Fruit fly (Drosophila melanogaster) whole organism, embryonic: ENCODE data around the gene Zwilch.

Source experiments
- Ada2b ChIP-seq: fragments of 200-800 bp; sonication (Bioruptor generic); IDR thresholded peaks from 2 replicates; pipeline ENCODE4 v1.3.6; 2022; ENCODE audit warnings: missing biosample characterization, missing genetic modification characterization
- Atf-2 ChIP-seq: fragments of 200-800 bp; sonication (Bioruptor generic); optimal IDR thresholded peaks from 2 replicates; lab custom pipeline; 2016; ENCODE audit warnings: missing biosample characterization, missing genetic modification characterization
- CG10462 ChIP-seq: fragments of 200-800 bp; sonication (Bioruptor generic); optimal IDR thresholded peaks from 2 replicates; lab custom pipeline; 2016; ENCODE audit warnings: missing biosample characterization, missing genetic modification characterization
- CG12155 ChIP-seq: fragments of 200-800 bp; sonication (Bioruptor generic); optimal IDR thresholded peaks from 3 replicates; lab custom pipeline; 2016; ENCODE audit warnings: missing biosample characterization, missing genetic modification characterization
- CG13424 ChIP-seq: fragments of 200-800 bp; sonication (Bioruptor generic); optimal IDR thresholded peaks from 2 replicates; lab custom pipeline; 2019; ENCODE audit warnings: missing biosample characterization, mild to moderate bottlenecking, missing genetic modification characterization, moderate library complexity
- CG17385 ChIP-seq: fragments of 200-800 bp; sonication (Bioruptor generic); optimal IDR thresholded peaks from 3 replicates; lab custom pipeline; 2018; ENCODE audit warnings: missing biosample characterization, mild to moderate bottlenecking, missing genetic modification characterization
- CG17912 ChIP-seq: fragments of 200-800 bp; sonication (Bioruptor generic); optimal IDR thresholded peaks from 2 replicates; lab custom pipeline; 2018; ENCODE audit warnings: missing biosample characterization, mild to moderate bottlenecking, missing genetic modification characterization
- CG30403 ChIP-seq: fragments of 200-800 bp; sonication (Bioruptor generic); optimal IDR thresholded peaks from 3 replicates; lab custom pipeline; 2016; ENCODE audit warnings: missing biosample characterization, missing genetic modification characterization
- CG31365 ChIP-seq: fragments of 200-800 bp; sonication (Bioruptor generic); optimal IDR thresholded peaks from 2 replicates; lab custom pipeline; 2018; ENCODE audit warnings: missing biosample characterization, mild to moderate bottlenecking, missing genetic modification characterization
- CG33557 ChIP-seq: fragments of 200-800 bp; sonication (Bioruptor generic); optimal IDR thresholded peaks from 2 replicates; lab custom pipeline; 2019; ENCODE audit warnings: missing biosample characterization, mild to moderate bottlenecking, missing genetic modification characterization, moderate library complexity
- CG4328 ChIP-seq: fragments of 200-800 bp; sonication (Bioruptor generic); optimal IDR thresholded peaks from 3 replicates; lab custom pipeline; 2017; ENCODE audit warnings: missing biosample characterization, missing genetic modification reagents, missing genetic modification characterization
- CG4360 ChIP-seq: fragments of 200-800 bp; sonication (Bioruptor generic); IDR thresholded peaks from 2 replicates; pipeline ENCODE4 v1.3.6; 2022; ENCODE audit warnings: missing biosample characterization, missing genetic modification characterization
- CG43689 ChIP-seq: fragments of 200-800 bp; sonication (Bioruptor generic); IDR thresholded peaks from 2 replicates; pipeline ENCODE4 v1.3.6; 2022; ENCODE audit warnings: missing biosample characterization, missing genetic modification characterization
- CG6689 ChIP-seq: fragments of 200-800 bp; sonication (Bioruptor generic); IDR thresholded peaks from 2 replicates; pipeline ENCODE4 v1.3.6; 2022; ENCODE audit warnings: missing biosample characterization, missing genetic modification characterization
- CG7271 ChIP-seq: fragments of 200-800 bp; sonication (Bioruptor generic); optimal IDR thresholded peaks from 2 replicates; lab custom pipeline; 2018; ENCODE audit warnings: missing biosample characterization, mild to moderate bottlenecking, missing genetic modification characterization, moderate library complexity
- CG8388 ChIP-seq: fragments of 200-800 bp; sonication (Bioruptor generic); optimal IDR thresholded peaks from 2 replicates; lab custom pipeline; 2019; ENCODE audit warnings: missing biosample characterization, mild to moderate bottlenecking, missing genetic modification characterization, moderate library complexity
- Chrac-16 ChIP-seq: fragments of 200-800 bp; sonication (Bioruptor generic); optimal IDR thresholded peaks from 3 replicates; lab custom pipeline; 2016; ENCODE audit warnings: missing biosample characterization, missing genetic modification characterization
- D19B ChIP-seq: fragments of 200-800 bp; sonication (Bioruptor generic); optimal IDR thresholded peaks from 2 replicates; lab custom pipeline; 2017; ENCODE audit warnings: missing biosample characterization, mild to moderate bottlenecking, missing genetic modification characterization
- Dad ChIP-seq: fragments of 200-800 bp; sonication (Bioruptor generic); optimal IDR thresholded peaks from 3 replicates; lab custom pipeline; 2016; ENCODE audit warnings: missing biosample characterization, missing genetic modification characterization
- HHEX ChIP-seq: fragments of 200-800 bp; sonication (Bioruptor generic); optimal IDR thresholded peaks from 3 replicates; lab custom pipeline; 2017; ENCODE audit warnings: missing biosample characterization, mild to moderate bottlenecking, missing genetic modification characterization, missing genetic modification reagents
- Hr3 ChIP-seq: fragments of 200-800 bp; sonication (Bioruptor generic); optimal IDR thresholded peaks from 3 replicates; lab custom pipeline; 2016; ENCODE audit warnings: missing biosample characterization, missing genetic modification characterization
- Hr78 ChIP-seq, 2 experiments: fragments of 200-800 bp in 1 of 2; fragments of >200 bp in 1 of 2; sonication (Bioruptor generic) in 1 of 2; optimal IDR thresholded peaks; 2 replicates each; lab custom pipeline; 2017 to 2019; ENCODE audit warnings: missing biosample characterization in 2 of 2, missing genetic modification characterization in 2 of 2, mild to moderate bottlenecking in 1 of 2, moderate library complexity in 1 of 2
- NC2β ChIP-seq: fragments of 200-800 bp; sonication (Bioruptor generic); optimal IDR thresholded peaks from 2 replicates; lab custom pipeline; 2016; ENCODE audit warnings: missing biosample characterization, missing genetic modification characterization
- Oaz ChIP-seq: fragments of 200-800 bp; sonication (Bioruptor generic); IDR thresholded peaks from 2 replicates; pipeline ENCODE4 v1.3.6; 2022; ENCODE audit warnings: missing biosample characterization, missing genetic modification characterization
- Pdp1 ChIP-seq, 2 experiments: fragments of 200-800 bp; sonication (Bioruptor generic); optimal IDR thresholded peaks; 3 replicates each; lab custom pipeline; 2016; ENCODE audit warnings: missing biosample characterization in 2 of 2, missing genetic modification characterization in 2 of 2, mild to moderate bottlenecking in 1 of 2, moderate library complexity in 1 of 2
- Ptx1 ChIP-seq: fragments of 200-800 bp; sonication (Bioruptor generic); IDR thresholded peaks from 2 replicates; pipeline ENCODE4 v1.3.6; 2022; ENCODE audit warnings: missing biosample characterization, missing genetic modification characterization
- Stat92E ChIP-seq, 3 experiments: fragments of >200 bp in 2 of 3; fragments of 200-800 bp in 1 of 3; sonication (Bioruptor generic) in 1 of 3; optimal IDR thresholded peaks; 2 replicates each; lab custom pipeline; 2017 to 2019; ENCODE audit warnings: missing biosample characterization in 3 of 3, missing genetic modification characterization in 3 of 3, mild to moderate bottlenecking in 1 of 3, moderate library complexity in 1 of 3
- bcd ChIP-seq: fragments of 200-800 bp; sonication (Bioruptor generic); optimal IDR thresholded peaks from 2 replicates; lab custom pipeline; 2017; ENCODE audit warnings: missing biosample characterization, mild to moderate bottlenecking, missing genetic modification characterization
- da ChIP-seq: fragments of 200-800 bp; sonication (Bioruptor generic); optimal IDR thresholded peaks from 2 replicates; lab custom pipeline; 2016; ENCODE audit warnings: missing biosample characterization, missing genetic modification characterization
- dati ChIP-seq: fragments of 200-800 bp; sonication (Bioruptor generic); IDR thresholded peaks from 2 replicates; pipeline ENCODE4 v1.3.6; 2022; ENCODE audit warnings: missing biosample characterization, missing genetic modification characterization
- disco-r ChIP-seq: fragments of 200-800 bp; sonication (Bioruptor generic); optimal IDR thresholded peaks from 2 replicates; lab custom pipeline; 2016; ENCODE audit warnings: missing biosample characterization, missing genetic modification characterization
- dmrt11E ChIP-seq: fragments of 200-800 bp; sonication (Bioruptor generic); optimal IDR thresholded peaks from 3 replicates; lab custom pipeline; 2018; ENCODE audit warnings: missing biosample characterization, mild to moderate bottlenecking, missing genetic modification characterization, moderate library complexity
- exex ChIP-seq: fragments of 200-800 bp; sonication (Bioruptor generic); optimal IDR thresholded peaks from 4 replicates; lab custom pipeline; 2018; ENCODE audit warnings: missing biosample characterization, mild to moderate bottlenecking, missing genetic modification characterization, moderate library complexity
- fd102C ChIP-seq: fragments of 200-800 bp; sonication (Bioruptor generic); optimal IDR thresholded peaks from 2 replicates; lab custom pipeline; 2018; ENCODE audit warnings: missing biosample characterization, mild to moderate bottlenecking, missing genetic modification characterization, moderate library complexity
- fd96Cb ChIP-seq: fragments of 200-800 bp; sonication (Bioruptor generic); optimal IDR thresholded peaks from 2 replicates; lab custom pipeline; 2018; ENCODE audit warnings: missing biosample characterization, mild to moderate bottlenecking, missing genetic modification characterization, moderate library complexity
- ham ChIP-seq: fragments of 200-800 bp; sonication (Bioruptor generic); IDR thresholded peaks from 2 replicates; pipeline ENCODE4 v1.3.6; 2022; ENCODE audit warnings: missing biosample characterization, missing genetic modification characterization
- inv ChIP-seq: fragments of 200-800 bp; sonication (Bioruptor generic); IDR thresholded peaks from 2 replicates; pipeline ENCODE4 v1.3.6; 2022; ENCODE audit warnings: missing biosample characterization, missing genetic modification characterization; ENCODE audit not compliant: partially characterized antibody
- maf-S ChIP-seq: fragments of 200-800 bp; sonication (Bioruptor generic); optimal IDR thresholded peaks from 2 replicates; lab custom pipeline; 2016; ENCODE audit warnings: missing biosample characterization, missing genetic modification characterization
- onecut ChIP-seq: fragments of 200-800 bp; sonication (Bioruptor generic); IDR thresholded peaks from 2 replicates; pipeline ENCODE4 v1.3.6; 2022; ENCODE audit warnings: missing biosample characterization, missing genetic modification characterization
- org-1 ChIP-seq: fragments of 200-800 bp; sonication (Bioruptor generic); optimal IDR thresholded peaks from 2 replicates; lab custom pipeline; 2017; ENCODE audit warnings: missing biosample characterization, missing genetic modification characterization
- pb ChIP-seq: fragments of 200-800 bp; sonication (Bioruptor generic); optimal IDR thresholded peaks from 3 replicates; lab custom pipeline; 2016; ENCODE audit warnings: missing biosample characterization, missing genetic modification characterization
- pho ChIP-seq: fragments of 200-800 bp; sonication (Bioruptor generic); optimal IDR thresholded peaks from 2 replicates; lab custom pipeline; 2016; ENCODE audit warnings: missing biosample characterization, missing genetic modification characterization
- phol ChIP-seq: fragments of 200-800 bp; sonication (Bioruptor generic); optimal IDR thresholded peaks from 3 replicates; lab custom pipeline; 2018; ENCODE audit warnings: missing biosample characterization, mild to moderate bottlenecking, missing genetic modification characterization, moderate library complexity
- pita ChIP-seq: fragments of 200-800 bp; sonication (Bioruptor generic); optimal IDR thresholded peaks from 2 replicates; lab custom pipeline; 2017; ENCODE audit warnings: missing biosample characterization, mild to moderate bottlenecking, missing genetic modification characterization
- tll ChIP-seq, 2 experiments: fragments of 200-800 bp in 1 of 2; fragments of >200 bp in 1 of 2; sonication (Bioruptor generic) in 1 of 2; optimal IDR thresholded peaks; 2 replicates each; lab custom pipeline; 2017 to 2019; ENCODE audit warnings: missing biosample characterization in 2 of 2, missing genetic modification characterization in 2 of 2, mild to moderate bottlenecking in 1 of 2, moderate library complexity in 1 of 2

Zwilch gene

DNA sequence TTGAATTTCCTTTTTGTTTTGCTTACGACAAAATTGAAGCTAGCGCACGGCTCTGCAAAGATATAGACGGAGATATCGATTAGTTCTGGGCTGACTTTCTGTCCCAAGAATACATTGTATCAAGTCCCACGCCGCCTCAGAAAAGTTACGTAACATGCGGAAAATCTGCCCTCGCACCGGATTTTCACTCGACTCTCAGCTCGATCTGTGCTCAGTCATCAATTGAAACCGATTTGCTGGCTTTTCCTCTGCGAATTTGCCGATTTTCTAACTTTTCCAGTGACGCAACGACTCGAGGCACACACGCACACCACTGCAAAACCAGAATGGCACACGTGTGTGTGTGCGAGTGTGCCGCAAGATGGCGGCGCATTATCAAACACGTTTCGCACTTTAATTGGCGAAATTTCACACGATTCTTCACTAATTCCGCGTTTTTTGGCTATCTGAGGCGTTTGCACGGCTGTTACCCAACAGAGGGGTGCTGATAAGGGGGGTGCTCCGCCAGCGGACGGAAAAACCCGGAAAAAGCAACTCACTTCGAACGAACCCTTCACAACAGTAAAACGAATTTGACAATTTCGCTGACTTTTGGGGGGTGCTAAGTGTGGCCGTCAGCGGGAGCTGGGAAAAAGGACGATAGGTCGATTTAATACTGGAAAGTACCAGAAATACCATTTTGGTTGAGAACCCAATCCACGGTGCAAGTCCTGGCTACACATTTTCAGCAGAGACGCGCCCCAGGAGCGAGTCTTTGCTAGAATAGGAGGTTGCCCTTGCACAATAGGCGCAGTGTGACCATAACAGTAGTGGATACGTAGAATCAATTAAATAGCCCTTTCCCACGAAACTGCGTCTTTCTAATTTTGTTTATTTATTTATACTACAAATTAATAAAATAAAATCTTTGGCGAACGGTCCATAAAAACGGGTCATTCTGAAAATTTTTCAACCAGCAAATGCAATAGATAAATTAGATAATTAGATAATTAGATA is 6.1 kb upstream of the Zwilch start, which contains the start of gene ATPsynC (continued):
- TF ChIP-seq dati (GFP tag; lab: Robert Waterston, UW) (no peak), disco-r (GFP tag; lab: Kevin White, UChicago) (peak; percentile 31), NC2β (peak; percentile 69), CG12155 (GFP tag; lab: Kevin White, UChicago) (peak; percentile 48), pho (GFP tag; lab: Kevin White, UChicago) (peak; percentile 21)

DNA sequence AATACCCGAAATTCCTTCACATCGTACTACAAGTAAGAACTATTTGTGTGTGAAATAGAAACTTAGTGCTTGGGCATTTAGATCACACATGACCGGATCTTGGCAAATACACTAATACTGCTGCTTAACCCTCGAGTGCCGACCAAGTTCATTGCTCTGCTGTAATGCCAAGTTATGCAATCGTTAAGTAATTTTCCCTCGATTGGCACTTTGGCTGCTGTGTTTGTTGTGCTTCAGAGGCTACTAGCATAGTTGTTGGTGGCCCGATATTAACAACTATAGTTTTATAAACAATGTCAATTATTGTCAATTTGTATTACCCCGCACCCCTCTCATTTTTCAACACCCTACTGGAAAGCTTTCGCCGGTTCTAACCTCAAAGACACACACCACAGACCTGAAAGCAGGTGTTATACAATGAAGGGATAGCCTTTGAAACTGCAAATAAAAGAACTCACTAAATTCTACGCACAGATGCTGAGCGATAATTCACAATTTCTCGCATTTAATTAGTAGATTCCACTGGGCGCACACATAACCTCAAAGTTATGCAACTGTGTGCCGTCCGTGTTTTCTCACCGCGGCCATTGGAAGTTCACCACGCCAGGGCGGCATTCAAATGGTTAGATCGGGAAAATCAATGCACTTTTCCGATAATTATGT is 5.2 kb upstream of the Zwilch start:
- no peak for TF ChIP-seq CG10462 (GFP tag; lab: Kevin White, UChicago)
- no peak for TF ChIP-seq CG33557 (GFP tag; lab: Kevin White, UChicago)
- TF ChIP-seq CG17385 (GFP tag; lab: Kevin White, UChicago), result peak; percentile 47
- no peak for TF ChIP-seq dmrt11E (tag; lab: Kevin White, UChicago)
- no peak for TF ChIP-seq tll (GFP tag; optimal IDR thresholded peaks at IDR 0.05; lab: Kevin White, UChicago)
- no peak for TF ChIP-seq Ptx1 (GFP tag; lab: Robert Waterston, UW)
- no peak for TF ChIP-seq pb (GFP tag; lab: Kevin White, UChicago)
- peak; percentile 50 for TF ChIP-seq exex (tag; lab: Kevin White, UChicago)
- no peak for TF ChIP-seq Hr78 (GFP tag; optimal IDR thresholded peaks at IDR 0.05; lab: Kevin White, UChicago)
- TF ChIP-seq CG4328, result no peak
- no peak for TF ChIP-seq Ada2b (GFP tag; lab: Robert Waterston, UW)
- no peak for TF ChIP-seq pita (GFP tag; lab: Kevin White, UChicago)
- TF ChIP-seq maf-S, result no peak
- no peak for TF ChIP-seq Chrac-16 (GFP tag; lab: Kevin White, UChicago)
- TF ChIP-seq CG31365 (tag; lab: Kevin White, UChicago), result no peak
- TF ChIP-seq inv (GFP tag; lab: Robert Waterston, UW), result no peak
- no peak for TF ChIP-seq Atf-2 (GFP tag; lab: Kevin White, UChicago)
- no peak for TF ChIP-seq onecut (GFP tag; lab: Robert Waterston, UW)
- TF ChIP-seq CG13424 (tag; lab: Kevin White, UChicago), result no peak
- TF ChIP-seq da, result no peak
- TF ChIP-seq CG7271 (tag; lab: Kevin White, UChicago), result no peak
- no peak for TF ChIP-seq org-1 (GFP tag; lab: Kevin White, UChicago)
- TF ChIP-seq ham (GFP tag; lab: Robert Waterston, UW), result no peak
- peak in 1 of 2 experiments; percentile 100 for TF ChIP-seq Pdp1 (GFP tag; optimal IDR thresholded peaks at IDR 0.05; lab: Kevin White, UChicago)
- TF ChIP-seq Oaz (GFP tag; lab: Robert Waterston, UW), result no peak
- TF ChIP-seq fd102C, result no peak
- no peak for TF ChIP-seq CG30403 (GFP tag; lab: Kevin White, UChicago)
- no peak for TF ChIP-seq phol (tag; lab: Kevin White, UChicago)
- no peak for TF ChIP-seq Stat92E (GFP tag; optimal IDR thresholded peaks at IDR 0.05; lab: Kevin White, UChicago)
- TF ChIP-seq CG6689, result no peak
- TF ChIP-seq CG8388, result no peak
- no peak for TF ChIP-seq Hr3 (GFP tag; lab: Kevin White, UChicago)
- no peak for TF ChIP-seq CG43689
- TF ChIP-seq Dad (GFP tag; lab: Kevin White, UChicago), result no peak
- no peak for TF ChIP-seq bcd (GFP tag; lab: Kevin White, UChicago)
- no peak for TF ChIP-seq CG4360
- peak; percentile 74 for TF ChIP-seq CG17912 (GFP tag; lab: Kevin White, UChicago)
- no peak for TF ChIP-seq fd96Cb (tag; lab: Kevin White, UChicago)
- TF ChIP-seq D19B (GFP tag; lab: Kevin White, UChicago), result no peak
- TF ChIP-seq HHEX (GFP tag; lab: Kevin White, UChicago), result no peak
